Worm (Caenorhabditis elegans) whole organism, early embryonic: Measurements from ENCODE around the gene mrpl-55.

ENCODE experiments used
- F13C5.2 ChIP-seq: sonication (generic microtip); optimal IDR thresholded peaks from 2 replicates; lab custom pipeline; 2017; ENCODE audit warnings: mild to moderate bottlenecking, missing genetic modification characterization, inconsistent platforms, missing compliant biosample characterization
- ama-1 ChIP-seq: fragments of 150-350 bp; optimal IDR thresholded peaks from 2 replicates; lab custom pipeline; 2014
- ceh-13 ChIP-seq: fragments of 200-800 bp; sonication (Bioruptor generic); optimal IDR thresholded peaks from 2 replicates; lab custom pipeline; 2018; ENCODE audit warnings: mild to moderate bottlenecking, missing genetic modification characterization, missing compliant biosample characterization
- flt-1 ChIP-seq: fragments of 200-800 bp; sonication (Bioruptor generic); IDR thresholded peaks from 2 replicates; pipeline ENCODE4 v1.3.6; 2022; ENCODE audit warnings: missing genetic modification characterization, missing compliant biosample characterization
- hmbx-1 ChIP-seq: sonication (generic microtip); optimal IDR thresholded peaks from 2 replicates; lab custom pipeline; 2016; ENCODE audit warnings: mild to moderate bottlenecking, missing genetic modification characterization, missing compliant biosample characterization
- hnd-1 ChIP-seq: sonication (generic microtip); optimal IDR thresholded peaks from 2 replicates; lab custom pipeline; 2016; ENCODE audit warnings: missing genetic modification characterization, missing compliant biosample characterization
- pes-1 ChIP-seq: fragments of 200-800 bp; sonication (Bioruptor generic); IDR thresholded peaks from 2 replicates; pipeline ENCODE4 v1.3.6; 2022; ENCODE audit warnings: missing genetic modification reagents, missing genetic modification characterization, missing compliant biosample characterization
- scrt-1 ChIP-seq: fragments of 200-800 bp; sonication (Bioruptor generic); IDR thresholded peaks from 2 replicates; pipeline ENCODE4 v1.3.6; 2022; ENCODE audit warnings: missing genetic modification characterization, missing compliant biosample characterization
- sea-1 ChIP-seq: fragments of 200-800 bp; sonication (Bioruptor generic); conservative IDR thresholded peaks from 2 replicates; pipeline ENCODE4 v1.3.6; 2022; ENCODE audit warnings: missing genetic modification characterization, missing compliant biosample characterization
- tbx-11 ChIP-seq: fragments of 200-800 bp; sonication (Bioruptor generic); IDR thresholded peaks from 2 replicates; pipeline ENCODE4 v1.3.6; 2022; ENCODE audit warnings: missing genetic modification characterization, missing compliant biosample characterization

DNA sequence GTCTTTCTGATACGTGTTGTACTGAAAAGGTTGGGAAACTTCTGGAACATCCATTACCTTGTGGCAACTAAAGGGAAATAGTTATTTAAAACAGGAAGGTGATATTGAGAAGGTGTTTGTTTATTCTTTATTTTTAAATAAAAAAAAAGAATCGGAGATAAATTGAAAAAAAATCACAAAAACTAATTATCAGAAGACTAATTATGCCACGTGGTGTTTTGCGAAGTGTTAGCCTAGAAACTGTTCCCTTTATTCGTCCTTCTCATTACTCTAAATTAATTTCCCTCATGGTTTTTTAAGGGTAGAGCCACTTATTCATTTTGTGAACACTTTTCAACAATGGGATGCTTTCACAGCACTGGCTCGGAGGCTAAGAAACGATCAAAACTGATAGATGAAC is 42.4 kb upstream of the mrpl-55 start, which contains the start of gene gpa-4:
- TF ChIP-seq F13C5.2 (tag; lab: Kevin White, UChicago) = no peak
- no peak for TF ChIP-seq tbx-11 (GFP tag; lab: Robert Waterston, UW)
- no peak for TF ChIP-seq pes-1
- no peak for TF ChIP-seq sea-1 (GFP tag; lab: Robert Waterston, UW)
- no peak for TF ChIP-seq flt-1 (GFP tag; lab: Robert Waterston, UW)
- TF ChIP-seq scrt-1 = no peak
- TF ChIP-seq ama-1 (lab: Kevin White, UChicago) = no peak
- TF ChIP-seq ceh-13 (GFP tag; lab: Kevin White, UChicago) = no peak
- no peak for TF ChIP-seq hnd-1 (tag; lab: Kevin White, UChicago)
- no peak for TF ChIP-seq hmbx-1 (tag; lab: Kevin White, UChicago)
